Worm (Caenorhabditis elegans) whole organism, L1 larva: ENCODE data around the gene mboa-7.

ENCODE experiments used
- C16A3.4 ChIP-seq: fragments of 150-350 bp; optimal IDR thresholded peaks from 2 replicates; lab custom pipeline; 2014; ENCODE audit warnings: missing biosample characterization, missing genetic modification characterization
- F16B12.6 ChIP-seq: fragments of 150-350 bp; optimal IDR thresholded peaks from 2 replicates; lab custom pipeline; 2014; ENCODE audit warnings: missing biosample characterization, missing genetic modification characterization
- aha-1 ChIP-seq: fragments of 150-350 bp; optimal IDR thresholded peaks from 2 replicates; lab custom pipeline; 2014; ENCODE audit warnings: missing biosample characterization, missing genetic modification characterization
- aly-2 ChIP-seq: fragments of 150-350 bp; optimal IDR thresholded peaks from 2 replicates; lab custom pipeline; 2014; ENCODE audit warnings: missing biosample characterization, missing genetic modification characterization
- ama-1 ChIP-seq: fragments of 150-350 bp; optimal IDR thresholded peaks from 2 replicates; lab custom pipeline; 2014
- blmp-1 ChIP-seq: fragments of 150-350 bp; optimal IDR thresholded peaks from 2 replicates; lab custom pipeline; 2014; ENCODE audit warnings: missing biosample characterization, missing genetic modification characterization
- ceh-8 ChIP-seq: fragments of 200-800 bp; sonication (Bioruptor generic); optimal IDR thresholded peaks from 2 replicates; lab custom pipeline; 2018; ENCODE audit warnings: mild to moderate bottlenecking, missing genetic modification characterization, moderate library complexity, missing compliant biosample characterization
- ceh-82 ChIP-seq, 3 experiments: fragments of 150-350 bp in 1 of 3; sonication (generic microtip) in 2 of 3; optimal IDR thresholded peaks; 2 replicates each; lab custom pipeline; 2014 to 2017; ENCODE audit warnings: missing biosample characterization in 3 of 3, missing genetic modification characterization in 3 of 3
- ces-1 ChIP-seq: fragments of 150-350 bp; optimal IDR thresholded peaks from 2 replicates; lab custom pipeline; 2014; ENCODE audit warnings: missing biosample characterization, missing genetic modification reagents, missing genetic modification characterization
- dpl-1 ChIP-seq, 3 experiments: fragments of 150-350 bp in 2 of 3; sonication (generic microtip) in 1 of 3; optimal IDR thresholded peaks; 2 replicates each; lab custom pipeline; 2014 to 2017; ENCODE audit warnings: missing biosample characterization in 3 of 3, missing genetic modification characterization in 3 of 3, missing genetic modification reagents in 3 of 3
- dsc-1 ChIP-seq: sonication (generic microtip); optimal IDR thresholded peaks from 2 replicates; lab custom pipeline; 2016; ENCODE audit warnings: mild to moderate bottlenecking, missing genetic modification characterization, missing compliant biosample characterization
- efl-3 ChIP-seq: fragments of 200-800 bp; sonication (Bioruptor generic); optimal IDR thresholded peaks from 2 replicates; lab custom pipeline; 2018; ENCODE audit warnings: mild to moderate bottlenecking, missing genetic modification characterization, missing compliant biosample characterization
- egl-27 ChIP-seq, 2 experiments: fragments of 150-350 bp in 1 of 2; sonication (generic microtip); optimal IDR thresholded peaks; 3 replicates each; lab custom pipeline; 2017 to 2018; ENCODE audit warnings: missing biosample characterization in 2 of 2, missing genetic modification characterization in 2 of 2, missing genetic modification reagents in 2 of 2
- elt-2 ChIP-seq: sonication (generic microtip); optimal IDR thresholded peaks from 2 replicates; lab custom pipeline; 2016; ENCODE audit warnings: missing genetic modification characterization, mild to moderate bottlenecking, inconsistent platforms, missing compliant biosample characterization, missing genetic modification reagents
- elt-3 ChIP-seq, 6 experiments: fragments of 150-350 bp in 1 of 6; sonication (generic microtip); optimal IDR thresholded peaks; 2 replicates each; lab custom pipeline; 2017 to 2018; ENCODE audit warnings: missing biosample characterization in 6 of 6, missing genetic modification characterization in 6 of 6, inconsistent platforms in 1 of 6
- fkh-4 ChIP-seq: sonication (generic microtip); optimal IDR thresholded peaks from 2 replicates; lab custom pipeline; 2016; ENCODE audit warnings: missing compliant biosample characterization, missing genetic modification characterization, borderline replicate concordance
- fkh-8 ChIP-seq: sonication (generic microtip); optimal IDR thresholded peaks from 2 replicates; lab custom pipeline; 2016; ENCODE audit warnings: mild to moderate bottlenecking, missing genetic modification characterization, missing compliant biosample characterization
- hlh-17 ChIP-seq: fragments of 200-800 bp; sonication (Bioruptor generic); optimal IDR thresholded peaks from 2 replicates; lab custom pipeline; 2018; ENCODE audit warnings: missing genetic modification characterization, mild to moderate bottlenecking, missing compliant biosample characterization, moderate library complexity, borderline replicate concordance
- hlh-4 ChIP-seq: sonication (generic microtip); optimal IDR thresholded peaks from 2 replicates; lab custom pipeline; 2016; ENCODE audit warnings: mild to moderate bottlenecking, missing genetic modification characterization, missing compliant biosample characterization
- irx-1 ChIP-seq: sonication (generic microtip); optimal IDR thresholded peaks from 2 replicates; lab custom pipeline; 2016; ENCODE audit warnings: missing genetic modification characterization, missing compliant biosample characterization
- isw-1 ChIP-seq: fragments of 200-800 bp; sonication (Bioruptor generic); IDR thresholded peaks from 2 replicates; pipeline ENCODE4 v1.3.6; 2022; ENCODE audit warnings: missing genetic modification characterization, missing compliant biosample characterization
- lin-14 ChIP-seq: fragments of 200-800 bp; sonication (Bioruptor generic); optimal IDR thresholded peaks from 2 replicates; lab custom pipeline; 2018; ENCODE audit warnings: mild to moderate bottlenecking, missing genetic modification characterization, moderate library complexity, missing compliant biosample characterization
- lin-15B ChIP-seq: fragments of 150-350 bp; sonication (generic microtip); optimal IDR thresholded peaks from 3 replicates; lab custom pipeline; 2014; ENCODE audit warnings: missing biosample characterization, missing genetic modification characterization
- lin-35 ChIP-seq, 2 experiments: fragments of 150-350 bp; optimal IDR thresholded peaks; 2 replicates each; lab custom pipeline; 2014; ENCODE audit warnings: missing biosample characterization in 2 of 2, missing genetic modification characterization in 2 of 2, missing genetic modification reagents in 2 of 2
- lin-39 ChIP-seq: fragments of 150-350 bp; optimal IDR thresholded peaks from 2 replicates; lab custom pipeline; 2014; ENCODE audit warnings: missing biosample characterization, missing genetic modification reagents, missing genetic modification characterization
- mab-9 ChIP-seq: fragments of 200-800 bp; sonication (Bioruptor generic); IDR thresholded peaks from 2 replicates; pipeline ENCODE4 v1.3.6; 2022; ENCODE audit warnings: missing genetic modification reagents, missing genetic modification characterization, missing compliant biosample characterization
- nhr-11 ChIP-seq: fragments of 150-350 bp; optimal IDR thresholded peaks from 2 replicates; lab custom pipeline; 2014; ENCODE audit warnings: missing biosample characterization, missing genetic modification characterization
- nhr-19 ChIP-seq: fragments of 200-800 bp; sonication (Bioruptor generic); conservative IDR thresholded peaks from 2 replicates; pipeline ENCODE4 v1.3.6; 2022; ENCODE audit warnings: missing genetic modification characterization, missing compliant biosample characterization
- nhr-28 ChIP-seq: fragments of 150-350 bp; optimal IDR thresholded peaks from 2 replicates; lab custom pipeline; 2014; ENCODE audit warnings: missing biosample characterization, missing genetic modification characterization
- nhr-47 ChIP-seq: sonication (generic microtip); optimal IDR thresholded peaks from 2 replicates; lab custom pipeline; 2016; ENCODE audit warnings: mild to moderate bottlenecking, missing genetic modification characterization, moderate library complexity, missing compliant biosample characterization
- nhr-71 ChIP-seq: sonication (generic microtip); optimal IDR thresholded peaks from 2 replicates; lab custom pipeline; 2016; ENCODE audit warnings: mild to moderate bottlenecking, missing genetic modification characterization, moderate library complexity, missing compliant biosample characterization
- nhr-77 ChIP-seq: fragments of 150-350 bp; optimal IDR thresholded peaks from 2 replicates; lab custom pipeline; 2014; ENCODE audit warnings: missing biosample characterization, missing genetic modification characterization
- nhr-85 ChIP-seq: sonication (generic microtip); peaks from one replicate; lab custom pipeline; 2016; ENCODE audit warnings: missing genetic modification characterization, inconsistent platforms, missing compliant biosample characterization
- pag-3 ChIP-seq: sonication (generic microtip); optimal IDR thresholded peaks from 2 replicates; lab custom pipeline; 2017; ENCODE audit warnings: missing genetic modification characterization, mild to moderate bottlenecking, missing compliant biosample characterization, antibody characterized with exemption, borderline replicate concordance; ENCODE audit not compliant: insufficient read depth
- pax-3 ChIP-seq: fragments of 200-800 bp; sonication (Bioruptor generic); optimal IDR thresholded peaks from 2 replicates; lab custom pipeline; 2018; ENCODE audit warnings: mild to moderate bottlenecking, missing genetic modification characterization, moderate library complexity, missing compliant biosample characterization
- pqm-1 ChIP-seq: sonication (generic microtip); optimal IDR thresholded peaks from 3 replicates; lab custom pipeline; 2017; ENCODE audit warnings: missing biosample characterization, missing genetic modification characterization
- skn-1 ChIP-seq: fragments of 150-350 bp; optimal IDR thresholded peaks from 2 replicates; lab custom pipeline; 2014; ENCODE audit warnings: missing biosample characterization, missing genetic modification characterization
- snu-23 ChIP-seq: sonication (generic microtip); optimal IDR thresholded peaks from 2 replicates; lab custom pipeline; 2016; ENCODE audit warnings: missing genetic modification characterization, missing compliant biosample characterization
- sox-4 ChIP-seq: sonication (generic microtip); optimal IDR thresholded peaks from 2 replicates; lab custom pipeline; 2016; ENCODE audit warnings: missing genetic modification characterization, missing compliant biosample characterization
- sup-37 ChIP-seq: fragments of 200-800 bp; sonication (Bioruptor generic); optimal IDR thresholded peaks from 2 replicates; lab custom pipeline; 2018; ENCODE audit warnings: mild to moderate bottlenecking, missing genetic modification characterization, missing compliant biosample characterization
- swsn-7 ChIP-seq: sonication (generic microtip); optimal IDR thresholded peaks from 2 replicates; lab custom pipeline; 2016; ENCODE audit warnings: missing genetic modification characterization, missing compliant biosample characterization
- tlp-1 ChIP-seq: fragments of 150-350 bp; optimal IDR thresholded peaks from 2 replicates; lab custom pipeline; 2014; ENCODE audit warnings: missing biosample characterization, missing genetic modification characterization
- xbp-1 ChIP-seq: sonication (generic microtip); optimal IDR thresholded peaks from 2 replicates; lab custom pipeline; 2016; ENCODE audit warnings: missing genetic modification characterization, missing compliant biosample characterization
- zip-4 ChIP-seq: fragments of 200-800 bp; sonication (Bioruptor generic); optimal IDR thresholded peaks from 2 replicates; lab custom pipeline; 2018; ENCODE audit warnings: mild to moderate bottlenecking, missing genetic modification characterization, moderate library complexity, missing compliant biosample characterization
- ztf-11 ChIP-seq, 2 experiments: sonication (generic microtip); optimal IDR thresholded peaks; 2 replicates each; lab custom pipeline; 2016 to 2017; ENCODE audit warnings: missing genetic modification characterization in 2 of 2, missing biosample characterization in 1 of 2, missing compliant biosample characterization in 1 of 2

Gene mboa-7

DNA sequence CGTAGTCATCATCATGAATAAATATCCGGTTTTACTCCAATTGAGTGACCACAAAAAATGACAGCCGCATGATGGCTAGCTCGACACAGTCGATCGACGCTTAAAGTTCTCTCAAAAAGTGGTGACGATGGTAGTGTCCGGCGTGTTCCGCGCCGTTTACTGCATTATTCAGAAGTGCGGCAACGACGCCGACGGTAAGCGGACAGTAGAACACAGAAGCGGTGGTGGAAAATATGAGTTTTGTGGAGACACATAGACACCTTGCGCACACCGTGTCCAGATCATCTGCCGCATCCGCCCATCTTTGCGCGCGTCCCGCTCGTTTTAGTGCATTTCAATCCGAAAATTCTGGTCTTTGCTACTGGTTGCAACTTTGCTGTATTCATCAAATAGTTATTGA is 34.8 kb upstream of the mboa-7 start, which contains the start of gene F59F5.7:
F59F5.7 (plus strand) TSS at position 301 of the 400 bp plus-strand sequence.
- TF ChIP-seq ztf-11 (tag; optimal IDR thresholded peaks at IDR 0.05; lab: Kevin White, UChicago) (no peak), ceh-82 (tag; optimal IDR thresholded peaks at IDR 0.05; lab: Kevin White, UChicago) (no peak), C16A3.4 (tag; lab: Kevin White, UChicago) (no peak), dsc-1 (no peak), sup-37 (GFP tag; lab: Kevin White, UChicago) (no peak), ama-1 (lab: Kevin White, UChicago) (no peak), pax-3 (tag; lab: Kevin White, UChicago) (no peak), F16B12.6 (tag; lab: Kevin White, UChicago) (no peak), nhr-19 (GFP tag; lab: Robert Waterston, UW) (no peak), nhr-71 (tag; lab: Kevin White, UChicago) (no peak), pqm-1 (tag; lab: Kevin White, UChicago) (no peak), blmp-1 (tag; lab: Kevin White, UChicago) (no peak), nhr-11 (tag; lab: Kevin White, UChicago) (no peak), tlp-1 (no peak), aha-1 (tag; lab: Kevin White, UChicago) (no peak), zip-4 (GFP tag; lab: Kevin White, UChicago) (no peak)

DNA sequence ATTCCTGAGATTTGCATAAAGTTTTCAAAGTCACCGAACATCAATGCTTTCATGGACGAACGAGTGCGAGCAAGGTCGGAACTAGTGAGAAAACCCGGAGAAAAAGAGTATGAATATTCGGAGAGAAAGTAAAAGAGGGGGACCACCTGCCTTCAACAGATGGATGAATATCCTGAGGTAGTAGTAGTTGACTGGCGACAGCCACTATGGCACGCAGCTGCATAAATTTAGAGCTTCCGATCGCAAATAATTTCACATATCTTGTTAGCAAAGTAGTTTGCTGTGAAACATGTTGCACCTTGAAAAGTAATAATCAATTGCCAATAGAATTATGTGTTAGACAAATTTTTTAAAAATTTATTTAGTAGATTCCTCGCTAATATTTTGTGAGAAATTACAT is 32.4 kb upstream of the mboa-7 start:
- TF ChIP-seq skn-1 (tag; lab: Kevin White, UChicago) (no peak), xbp-1 (no peak), sox-4 (tag; lab: Kevin White, UChicago) (no peak), efl-3 (GFP tag; lab: Kevin White, UChicago) (no peak), C16A3.4 (tag; lab: Kevin White, UChicago) (no peak), nhr-71 (tag; lab: Kevin White, UChicago) (no peak), nhr-85 (tag; lab: Kevin White, UChicago) (no peak), fkh-4 (no peak), pax-3 (tag; lab: Kevin White, UChicago) (no peak), blmp-1 (tag; lab: Kevin White, UChicago) (no peak)

DNA sequence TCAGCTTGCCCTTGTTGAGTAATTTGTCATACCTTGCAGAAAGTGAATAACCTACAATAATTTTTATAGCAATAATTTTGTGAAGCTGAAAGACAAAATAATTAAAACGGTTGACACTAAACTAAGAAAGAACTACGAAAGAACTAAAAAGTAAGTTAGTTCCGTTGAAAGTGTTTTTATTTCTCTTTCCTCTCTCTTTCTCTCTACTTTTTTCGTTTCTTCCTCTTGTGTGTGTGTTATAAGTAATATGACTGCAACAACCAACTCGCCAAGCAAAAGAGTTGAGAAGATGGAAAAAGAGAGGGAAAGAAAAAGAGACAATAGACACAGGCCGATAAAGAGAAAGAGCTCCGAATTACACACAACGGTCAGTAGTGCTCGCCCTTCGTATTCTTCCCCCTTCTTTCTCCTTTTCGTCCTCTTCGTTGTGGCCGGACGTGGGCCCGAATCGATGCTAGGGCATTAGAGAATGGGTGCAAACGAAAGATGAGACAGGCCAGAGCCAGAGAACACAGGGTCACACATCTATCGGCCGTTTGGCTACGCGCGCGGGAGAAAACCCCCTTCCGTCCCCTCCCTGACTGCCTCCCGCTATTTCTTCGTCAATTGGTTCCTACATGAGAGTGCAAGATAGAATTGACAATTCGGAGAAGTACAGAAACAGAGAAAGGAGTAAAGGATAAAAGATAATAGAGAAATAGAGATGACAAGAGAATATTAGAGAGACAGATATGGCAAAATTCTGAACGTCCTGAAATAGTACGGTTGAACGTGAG is 31.0 kb upstream of the mboa-7 start, which contains the start of gene syd-2:
syd-2 (minus strand) TSS at position 51 of the 776 bp plus-strand sequence.
- no peak for TF ChIP-seq zip-4 (GFP tag; lab: Kevin White, UChicago)
- no peak for TF ChIP-seq nhr-28
- TF ChIP-seq elt-2 (tag; lab: Kevin White, UChicago), result peak; percentile 23
- TF ChIP-seq ces-1 (GFP tag; lab: Kevin White, UChicago), result no peak
- TF ChIP-seq hlh-4, result no peak
- no peak for TF ChIP-seq pag-3
- TF ChIP-seq lin-15B, result no peak
- peak; percentile 75 for TF ChIP-seq nhr-47
- TF ChIP-seq egl-27 (tag; optimal IDR thresholded peaks at IDR 0.05; lab: Kevin White, UChicago), result peak in 1 of 2 experiments; percentile 58
- peak; percentile 74 for TF ChIP-seq nhr-77
- peak; percentile 81 for TF ChIP-seq swsn-7
- TF ChIP-seq lin-35 (GFP tag; optimal IDR thresholded peaks at IDR 0.05; lab: Kevin White, UChicago), result peak; percentile 46 to 51
- TF ChIP-seq ama-1 (lab: Kevin White, UChicago), result no peak
- peak; percentile 90 for TF ChIP-seq nhr-71 (tag; lab: Kevin White, UChicago)
- TF ChIP-seq elt-3 (tag; optimal IDR thresholded peaks at IDR 0.05; lab: Kevin White, UChicago), result peak in 1 of 6 experiments; percentile 11
- TF ChIP-seq hlh-17 (GFP tag; lab: Kevin White, UChicago), result no peak
- TF ChIP-seq aly-2 (tag; lab: Kevin White, UChicago), result no peak
- no peak for TF ChIP-seq lin-39 (tag; lab: Kevin White, UChicago)
- TF ChIP-seq dpl-1 (GFP tag; optimal IDR thresholded peaks at IDR 0.05; lab: Kevin White, UChicago), result peak; percentile 13 to 47 (median 32)
- TF ChIP-seq mab-9, result no peak
- TF ChIP-seq isw-1 (GFP tag; lab: Robert Waterston, UW), result peak; percentile 42; the same call in 1 of the 2 replicates
- TF ChIP-seq tlp-1, result no peak
- peak; percentile 99 for TF ChIP-seq lin-14 (GFP tag; lab: Kevin White, UChicago)
- TF ChIP-seq nhr-85 (tag; lab: Kevin White, UChicago), result peak; percentile 79
- peak; percentile 86 for TF ChIP-seq snu-23
- TF ChIP-seq fkh-8 (tag; lab: Kevin White, UChicago), result peak; percentile 85
- peak; percentile 69 for TF ChIP-seq irx-1 (tag; lab: Kevin White, UChicago)
- TF ChIP-seq nhr-11 (tag; lab: Kevin White, UChicago), result peak; percentile 3
- TF ChIP-seq sox-4 (tag; lab: Kevin White, UChicago), result peak; percentile 26
- peak; percentile 23 for TF ChIP-seq ceh-8
- TF ChIP-seq blmp-1 (tag; lab: Kevin White, UChicago), result peak; percentile 65
